3 worm cellular contexts compared by ENCODE assay signal in genomic region chrII:1246855-1247259, ce11.
TF ChIP-seq lines count a peak whose summit lies in the region.

No protein-coding gene starts in this region.

TF ChIP-seq in whole organism, L1 larva, 84 proteins besides CTCF, POLR2A, EP300 and RAD21 (continued from another document and continues in another):
- no peak for TF ChIP-seq ceh-63 (GFP tag; optimal IDR thresholded peaks at IDR 0.05; lab: Kevin White, UChicago)
- TF ChIP-seq zip-4 (GFP tag; optimal IDR thresholded peaks at IDR 0.05; lab: Kevin White, UChicago), result no peak
- TF ChIP-seq snpc-4 (tag; optimal IDR thresholded peaks at IDR 0.05; lab: Kevin White, UChicago), result no peak
- TF ChIP-seq ceh-82 (tag; optimal IDR thresholded peaks at IDR 0.05; lab: Kevin White, UChicago), result peak in 2 of 3 experiments; percentile 67 to 74
- TF ChIP-seq aly-2 (tag; optimal IDR thresholded peaks at IDR 0.05; lab: Kevin White, UChicago), result no peak
- no peak for TF ChIP-seq Y116A8C.19 (tag; optimal IDR thresholded peaks at IDR 0.05; lab: Kevin White, UChicago; ENCODE audit: borderline replicate concordance)
- TF ChIP-seq ztf-4 (tag; optimal IDR thresholded peaks at IDR 0.05; lab: Kevin White, UChicago), result peak; percentile 91
- peak; percentile 55 for TF ChIP-seq skn-1 (tag; optimal IDR thresholded peaks at IDR 0.05; lab: Kevin White, UChicago)
- TF ChIP-seq elt-3 (tag; optimal IDR thresholded peaks at IDR 0.05; lab: Kevin White, UChicago), result no peak
- TF ChIP-seq lsy-2 (tag; optimal IDR thresholded peaks at IDR 0.05; lab: Kevin White, UChicago), result peak; percentile 58 to 59
- TF ChIP-seq nhr-12 (tag; optimal IDR thresholded peaks at IDR 0.05; lab: Kevin White, UChicago), result no peak
- TF ChIP-seq zag-1 (tag; optimal IDR thresholded peaks at IDR 0.05; lab: Kevin White, UChicago), result no peak
- peak; percentile 79 for TF ChIP-seq elt-2 (tag; optimal IDR thresholded peaks at IDR 0.05; lab: Kevin White, UChicago)
- TF ChIP-seq swsn-7 (tag; optimal IDR thresholded peaks at IDR 0.05; lab: Kevin White, UChicago), result peak; percentile 69
- TF ChIP-seq nhr-71 (tag; optimal IDR thresholded peaks at IDR 0.05; lab: Kevin White, UChicago), result peak; percentile 84
- TF ChIP-seq blmp-1 (tag; optimal IDR thresholded peaks at IDR 0.05; lab: Kevin White, UChicago), result peak; percentile 85
- TF ChIP-seq unc-98 (GFP tag; IDR thresholded peaks at IDR 0.05; lab: Robert Waterston, UW), result no peak
- peak; percentile 11 for TF ChIP-seq sup-37 (GFP tag; optimal IDR thresholded peaks at IDR 0.05; lab: Kevin White, UChicago)
- TF ChIP-seq fos-1 (tag; optimal IDR thresholded peaks at IDR 0.05; lab: Kevin White, UChicago), result peak; percentile 29
- peak; percentile 41 for TF ChIP-seq xbp-1 (tag; optimal IDR thresholded peaks at IDR 0.05; lab: Kevin White, UChicago)
- no peak for TF ChIP-seq alr-1 (tag; optimal IDR thresholded peaks at IDR 0.05; lab: Kevin White, UChicago; ENCODE audit: borderline replicate concordance)
- TF ChIP-seq ztf-11 (tag; optimal IDR thresholded peaks at IDR 0.05; lab: Kevin White, UChicago), result peak in 1 of 2 experiments; percentile 57
- peak; percentile 30 for TF ChIP-seq dsc-1 (tag; optimal IDR thresholded peaks at IDR 0.05; lab: Kevin White, UChicago)
- TF ChIP-seq irx-1 (tag; optimal IDR thresholded peaks at IDR 0.05; lab: Kevin White, UChicago), result peak; percentile 26
- no peak for TF ChIP-seq unc-62 (GFP tag; optimal IDR thresholded peaks at IDR 0.05; lab: Kevin White, UChicago)
- no peak for TF ChIP-seq hlh-17 (GFP tag; optimal IDR thresholded peaks at IDR 0.05; lab: Kevin White, UChicago; ENCODE audit: borderline replicate concordance)
- peak; percentile 56 to 78 for TF ChIP-seq efl-1 (optimal IDR thresholded peaks at IDR 0.05; lab: Kevin White, UChicago)
- TF ChIP-seq efl-1 (GFP tag; optimal IDR thresholded peaks at IDR 0.05 in 1 of 2; lab: Kevin White, UChicago), result peak in 1 of 2 experiments; percentile 28
- no peak for TF ChIP-seq mef-2 (tag; optimal IDR thresholded peaks at IDR 0.05; lab: Kevin White, UChicago)
- no peak for TF ChIP-seq C34B4.2 (tag; optimal IDR thresholded peaks at IDR 0.05; lab: Kevin White, UChicago)
- no peak for TF ChIP-seq C16A3.4 (tag; optimal IDR thresholded peaks at IDR 0.05; lab: Kevin White, UChicago)
- no peak for TF ChIP-seq hpl-2 (GFP tag; optimal IDR thresholded peaks at IDR 0.05; lab: Kevin White, UChicago)
- TF ChIP-seq egl-27 (tag; optimal IDR thresholded peaks at IDR 0.05; lab: Kevin White, UChicago), result peak; percentile 19 to 64
- TF ChIP-seq nhr-20 (tag; optimal IDR thresholded peaks at IDR 0.05; lab: Kevin White, UChicago), result peak; percentile 77
- peak; percentile 50 for TF ChIP-seq pax-3 (tag; optimal IDR thresholded peaks at IDR 0.05; lab: Kevin White, UChicago)
- TF ChIP-seq jun-1 (tag; optimal IDR thresholded peaks at IDR 0.05; lab: Kevin White, UChicago), result peak; percentile 83
- peak; percentile 57 for TF ChIP-seq mep-1 (tag; optimal IDR thresholded peaks at IDR 0.05; lab: Kevin White, UChicago)
- TF ChIP-seq isw-1 (GFP tag; IDR thresholded peaks at IDR 0.05; lab: Robert Waterston, UW), result peak; percentile 44
- peak in 1 of 2 experiments; percentile 74 for TF ChIP-seq mdl-1 (tag; optimal IDR thresholded peaks at IDR 0.05; lab: Kevin White, UChicago)
- TF ChIP-seq nhr-85 (tag; lab: Kevin White, UChicago), result peak; percentile 94
- peak; percentile 91 for TF ChIP-seq lin-14 (GFP tag; optimal IDR thresholded peaks at IDR 0.05; lab: Kevin White, UChicago)
- TF ChIP-seq vab-15 (tag; optimal IDR thresholded peaks at IDR 0.05; lab: Kevin White, UChicago), result no peak
- TF ChIP-seq grh-1 (GFP tag; IDR thresholded peaks at IDR 0.05; lab: Robert Waterston, UW), result peak; percentile 77
- TF ChIP-seq C04F5.9 (tag; optimal IDR thresholded peaks at IDR 0.05; lab: Kevin White, UChicago), result peak; percentile 34

TF ChIP-seq in whole organism, L3 larva, 47 proteins besides CTCF, POLR2A, EP300 and RAD21 (continued from another document):
- peak; percentile 82 for TF ChIP-seq pha-4 (tag; optimal IDR thresholded peaks at IDR 0.05; lab: Kevin White, UChicago)
- TF ChIP-seq elt-3 (tag; optimal IDR thresholded peaks at IDR 0.05; lab: Kevin White, UChicago), result peak in 1 of 3 experiments; percentile 54
- peak; percentile 74 for TF ChIP-seq elt-2 (tag; optimal IDR thresholded peaks at IDR 0.05; lab: Kevin White, UChicago)
- TF ChIP-seq R02D3.7 (tag; optimal IDR thresholded peaks at IDR 0.05; lab: Kevin White, UChicago), result peak; percentile 77
- TF ChIP-seq mml-1 (tag; optimal IDR thresholded peaks at IDR 0.05; lab: Kevin White, UChicago), result no peak
- peak; percentile 2 for TF ChIP-seq zag-1 (tag; optimal IDR thresholded peaks at IDR 0.05; lab: Kevin White, UChicago)
- no peak for TF ChIP-seq ama-1 (optimal IDR thresholded peaks at IDR 0.05; lab: Kevin White, UChicago)
- peak; percentile 60 for TF ChIP-seq lin-15B (tag; optimal IDR thresholded peaks at IDR 0.05; lab: Kevin White, UChicago)
- no peak for TF ChIP-seq fkh-10 (GFP tag; optimal IDR thresholded peaks at IDR 0.05; lab: Kevin White, UChicago)
- no peak for TF ChIP-seq nhr-237 (tag; optimal IDR thresholded peaks at IDR 0.05; lab: Kevin White, UChicago)
- TF ChIP-seq nhr-77 (tag; optimal IDR thresholded peaks at IDR 0.05; lab: Kevin White, UChicago), result peak; percentile 44
- TF ChIP-seq nhr-43 (tag; optimal IDR thresholded peaks at IDR 0.05; lab: Kevin White, UChicago; ENCODE audit: poor library complexity, severe bottlenecking), result peak; percentile 94
- peak; percentile 85 for TF ChIP-seq tbx-2 (tag; optimal IDR thresholded peaks at IDR 0.05; lab: Kevin White, UChicago)
- no peak for TF ChIP-seq nhr-76 (tag; optimal IDR thresholded peaks at IDR 0.05; lab: Kevin White, UChicago)
- TF ChIP-seq pqm-1 (tag; optimal IDR thresholded peaks at IDR 0.05; lab: Kevin White, UChicago), result peak; percentile 19
- TF ChIP-seq ceh-82 (tag; optimal IDR thresholded peaks at IDR 0.05; lab: Kevin White, UChicago), result peak; percentile 69
- peak; percentile 83 for TF ChIP-seq mdl-1 (tag; optimal IDR thresholded peaks at IDR 0.05; lab: Kevin White, UChicago)
- TF ChIP-seq jun-1 (tag; optimal IDR thresholded peaks at IDR 0.05; lab: Kevin White, UChicago), result peak; percentile 88

TF ChIP-seq in whole organism, young adult, 124 proteins besides CTCF, POLR2A, EP300 and RAD21 (continued from another document):
- TF ChIP-seq dpff-1 (tag; optimal IDR thresholded peaks at IDR 0.05; lab: Kevin White, UChicago) (no peak), egl-18 (GFP tag; IDR thresholded peaks at IDR 0.05; lab: Robert Waterston, UW) (0 out of 2 replicates have a peak, but pooled peaks have one; percentile 39), F52B5.7 (tag; optimal IDR thresholded peaks at IDR 0.05; lab: Kevin White, UChicago) (peak; percentile 28), repo-1 (tag; optimal IDR thresholded peaks at IDR 0.05; lab: Kevin White, UChicago) (peak; percentile 7), hmg-1.2 (GFP tag; IDR thresholded peaks at IDR 0.05; lab: Robert Waterston, UW) (peak; percentile 76), sea-2 (GFP tag; IDR thresholded peaks at IDR 0.05; lab: Robert Waterston, UW) (0 out of 2 replicates have a peak, but pooled peaks have one; percentile 46)
